Worm (Caenorhabditis elegans) whole organism, late embryonic: ENCODE data around the gene Y38F1A.8.

ENCODE experiments used
- ceh-9 ChIP-seq: sonication (generic microtip); optimal IDR thresholded peaks from 2 replicates; lab custom pipeline; 2016; ENCODE audit warnings: mild to moderate bottlenecking, missing genetic modification characterization, inconsistent platforms, missing compliant biosample characterization
- lin-11 ChIP-seq: fragments of 200-800 bp; sonication (Bioruptor generic); optimal IDR thresholded peaks from 2 replicates; lab custom pipeline; 2018; ENCODE audit warnings: mild to moderate bottlenecking, missing genetic modification characterization, missing compliant biosample characterization
- pha-4 ChIP-seq: fragments of 150-350 bp; optimal IDR thresholded peaks from 2 replicates; lab custom pipeline; 2018; ENCODE audit warnings: missing biosample characterization, missing genetic modification reagents, missing genetic modification characterization
- syd-9 ChIP-seq: sonication (generic microtip); optimal IDR thresholded peaks from 2 replicates; lab custom pipeline; 2016; ENCODE audit warnings: mild to moderate bottlenecking, missing genetic modification characterization, moderate library complexity, missing compliant biosample characterization
- unc-42 ChIP-seq: sonication (generic microtip); optimal IDR thresholded peaks from 2 replicates; lab custom pipeline; 2016; ENCODE audit warnings: missing genotype, missing genetic modification characterization, missing compliant biosample characterization

ce11 chrII:12960206-12960605, 40.4 kb downstream of the Y38F1A.8 start:
- TF ChIP-seq syd-9 (tag; lab: Kevin White, UChicago) (no peak), unc-42 (no peak), pha-4 (tag; lab: Kevin White, UChicago) (no peak), lin-11 (tag; lab: Kevin White, UChicago) (no peak), ceh-9 (tag; lab: Kevin White, UChicago) (no peak)
